Fruit fly (Drosophila melanogaster) whole organism, embryonic: ENCODE data around the gene cerv.

Source experiments
- Atf-2 ChIP-seq: fragments of 200-800 bp; sonication (Bioruptor generic); optimal IDR thresholded peaks from 2 replicates; lab custom pipeline; 2016; ENCODE audit warnings: missing biosample characterization, missing genetic modification characterization
- BEAF-32 ChIP-seq: fragments of 200-800 bp; sonication (Bioruptor generic); optimal IDR thresholded peaks from 3 replicates; lab custom pipeline; 2017; ENCODE audit warnings: missing biosample characterization, missing genetic modification characterization, mild to moderate bottlenecking, moderate library complexity, missing genetic modification reagents
- Bgb ChIP-seq: fragments of 200-800 bp; sonication (Bioruptor generic); IDR thresholded peaks from 2 replicates; pipeline ENCODE4 v1.3.6; 2022; ENCODE audit warnings: missing biosample characterization, missing genetic modification characterization; ENCODE audit not compliant: partially characterized antibody
- CG10979 ChIP-seq: fragments of 200-800 bp; sonication (Bioruptor generic); optimal IDR thresholded peaks from 2 replicates; lab custom pipeline; 2018; ENCODE audit warnings: missing biosample characterization, mild to moderate bottlenecking, missing genetic modification characterization, moderate library complexity
- CG11398 ChIP-seq: fragments of 200-800 bp; sonication (Bioruptor generic); optimal IDR thresholded peaks from 2 replicates; lab custom pipeline; 2016; ENCODE audit warnings: missing biosample characterization, missing genetic modification characterization
- CG12071 ChIP-seq: fragments of 200-800 bp; sonication (Bioruptor generic); optimal IDR thresholded peaks from 3 replicates; lab custom pipeline; 2018; ENCODE audit warnings: missing biosample characterization, mild to moderate bottlenecking, missing genetic modification characterization
- CG12391 ChIP-seq: fragments of 200-800 bp; sonication (Bioruptor generic); optimal IDR thresholded peaks from 3 replicates; lab custom pipeline; 2018; ENCODE audit warnings: missing biosample characterization, mild to moderate bottlenecking, missing genetic modification characterization, moderate library complexity
- CG12942 ChIP-seq: fragments of 200-800 bp; sonication (Bioruptor generic); optimal IDR thresholded peaks from 3 replicates; lab custom pipeline; 2016; ENCODE audit warnings: missing biosample characterization, missing genetic modification characterization
- CG13775 ChIP-seq: fragments of 200-800 bp; sonication (Bioruptor generic); optimal IDR thresholded peaks from 3 replicates; lab custom pipeline; 2017; ENCODE audit warnings: missing biosample characterization, mild to moderate bottlenecking, missing genetic modification characterization
- CG15269 ChIP-seq: fragments of 200-800 bp; sonication (Bioruptor generic); optimal IDR thresholded peaks from 2 replicates; lab custom pipeline; 2018; ENCODE audit warnings: missing biosample characterization, mild to moderate bottlenecking, missing genetic modification characterization, moderate library complexity
- CG17359 ChIP-seq: fragments of 200-800 bp; sonication (Bioruptor generic); optimal IDR thresholded peaks from 3 replicates; lab custom pipeline; 2018; ENCODE audit warnings: missing biosample characterization, mild to moderate bottlenecking, missing genetic modification characterization, moderate library complexity
- CG18262 ChIP-seq: fragments of 200-800 bp; optimal IDR thresholded peaks from 3 replicates; lab custom pipeline; 2019; ENCODE audit warnings: missing biosample characterization, mild to moderate bottlenecking, missing genetic modification characterization, moderate library complexity
- CG2116 ChIP-seq: fragments of 200-800 bp; sonication (Bioruptor generic); optimal IDR thresholded peaks from 3 replicates; lab custom pipeline; 2018; ENCODE audit warnings: missing biosample characterization, mild to moderate bottlenecking, missing genetic modification characterization
- CG2202 ChIP-seq: fragments of 200-800 bp; sonication (Bioruptor generic); optimal IDR thresholded peaks from 2 replicates; lab custom pipeline; 2018; ENCODE audit warnings: missing biosample characterization, mild to moderate bottlenecking, missing genetic modification characterization
- CG31388 ChIP-seq: fragments of 200-800 bp; sonication (Bioruptor generic); optimal IDR thresholded peaks from 2 replicates; lab custom pipeline; 2016; ENCODE audit warnings: missing biosample characterization, missing genetic modification characterization
- CG33557 ChIP-seq: fragments of 200-800 bp; sonication (Bioruptor generic); optimal IDR thresholded peaks from 2 replicates; lab custom pipeline; 2019; ENCODE audit warnings: missing biosample characterization, mild to moderate bottlenecking, missing genetic modification characterization, moderate library complexity
- CG4328 ChIP-seq: fragments of 200-800 bp; sonication (Bioruptor generic); optimal IDR thresholded peaks from 3 replicates; lab custom pipeline; 2017; ENCODE audit warnings: missing biosample characterization, missing genetic modification reagents, missing genetic modification characterization
- CG4360 ChIP-seq: fragments of 200-800 bp; sonication (Bioruptor generic); IDR thresholded peaks from 2 replicates; pipeline ENCODE4 v1.3.6; 2022; ENCODE audit warnings: missing biosample characterization, missing genetic modification characterization
- CG5245 ChIP-seq: fragments of 200-800 bp; sonication (Bioruptor generic); optimal IDR thresholded peaks from 3 replicates; lab custom pipeline; 2016; ENCODE audit warnings: missing biosample characterization, missing genetic modification characterization
- CG7987 ChIP-seq: fragments of 200-800 bp; sonication (Bioruptor generic); optimal IDR thresholded peaks from 2 replicates; lab custom pipeline; 2018; ENCODE audit warnings: missing biosample characterization, mild to moderate bottlenecking, missing genetic modification characterization, moderate library complexity
- CHES-1-like ChIP-seq: fragments of 200-800 bp; sonication (Bioruptor generic); optimal IDR thresholded peaks from 2 replicates; lab custom pipeline; 2016; ENCODE audit warnings: missing biosample characterization, missing genetic modification characterization
- Dfd ChIP-seq, 2 experiments: fragments of >200 bp; optimal IDR thresholded peaks; 2 replicates each; lab custom pipeline; 2017; ENCODE audit warnings: missing biosample characterization in 2 of 2, missing genetic modification characterization in 2 of 2
- Doc3 ChIP-seq: fragments of 200-800 bp; sonication (Bioruptor generic); IDR thresholded peaks from 3 replicates; pipeline ENCODE4 v1.3.6; 2022; ENCODE audit warnings: missing biosample characterization, missing genetic modification characterization; ENCODE audit not compliant: partially characterized antibody
- Dref ChIP-seq: fragments of 200-800 bp; sonication (Bioruptor generic); IDR thresholded peaks from 2 replicates; pipeline ENCODE4 v1.3.6; 2022; ENCODE audit warnings: missing biosample characterization, missing genetic modification characterization
- Fer2 ChIP-seq: fragments of 200-800 bp; sonication (Bioruptor generic); optimal IDR thresholded peaks from 2 replicates; lab custom pipeline; 2018; ENCODE audit warnings: missing biosample characterization, mild to moderate bottlenecking, missing genetic modification characterization, moderate library complexity
- Hmx ChIP-seq: fragments of 200-800 bp; sonication (Bioruptor generic); optimal IDR thresholded peaks from 2 replicates; lab custom pipeline; 2016; ENCODE audit warnings: missing biosample characterization, missing genetic modification characterization
- Hr39 ChIP-seq: fragments of >200 bp; optimal IDR thresholded peaks from 2 replicates; lab custom pipeline; 2017
- Mad ChIP-seq: fragments of 200-800 bp; sonication (Bioruptor generic); optimal IDR thresholded peaks from 2 replicates; lab custom pipeline; 2016; ENCODE audit warnings: missing biosample characterization, missing genetic modification characterization
- Stat92E ChIP-seq, 3 experiments: fragments of >200 bp in 2 of 3; fragments of 200-800 bp in 1 of 3; sonication (Bioruptor generic) in 1 of 3; optimal IDR thresholded peaks; 2 replicates each; lab custom pipeline; 2017 to 2019; ENCODE audit warnings: missing biosample characterization in 3 of 3, missing genetic modification characterization in 3 of 3, mild to moderate bottlenecking in 1 of 3, moderate library complexity in 1 of 3
- abd-A ChIP-seq: fragments of 200-800 bp; sonication (Bioruptor generic); optimal IDR thresholded peaks from 3 replicates; lab custom pipeline; 2019; ENCODE audit warnings: missing biosample characterization, mild to moderate bottlenecking, missing genetic modification characterization, moderate library complexity
- bab2 ChIP-seq: fragments of 200-800 bp; sonication (Bioruptor generic); optimal IDR thresholded peaks from 2 replicates; lab custom pipeline; 2016; ENCODE audit warnings: missing biosample characterization, missing genetic modification characterization
- bsh ChIP-seq, 2 experiments: fragments of 200-800 bp; sonication (Bioruptor generic); optimal IDR thresholded peaks; 2 replicates each; lab custom pipeline; 2017 to 2018; ENCODE audit warnings: mild to moderate bottlenecking in 2 of 2, missing biosample characterization in 2 of 2, missing genetic modification characterization in 2 of 2, moderate library complexity in 1 of 2
- cg ChIP-seq: fragments of 200-800 bp; sonication (Bioruptor generic); optimal IDR thresholded peaks from 3 replicates; lab custom pipeline; 2019; ENCODE audit warnings: missing biosample characterization, mild to moderate bottlenecking, missing genetic modification characterization, moderate library complexity
- crp ChIP-seq, 2 experiments: fragments of 200-800 bp; sonication (Bioruptor generic); optimal IDR thresholded peaks; 2 replicates in 1 of 2; 3 replicates in 1 of 2; lab custom pipeline; 2017; ENCODE audit warnings: missing biosample characterization in 2 of 2, missing genetic modification characterization in 2 of 2, mild to moderate bottlenecking in 1 of 2, moderate library complexity in 1 of 2
- dpn ChIP-seq, 2 experiments: fragments of 200-800 bp; sonication (Bioruptor generic); optimal IDR thresholded peaks; 3 replicates each; lab custom pipeline; 2016; ENCODE audit warnings: missing biosample characterization in 2 of 2, missing genetic modification characterization in 2 of 2
- fru ChIP-seq: fragments of >200 bp; optimal IDR thresholded peaks from 2 replicates; lab custom pipeline; 2017
- inv ChIP-seq: fragments of 200-800 bp; sonication (Bioruptor generic); IDR thresholded peaks from 2 replicates; pipeline ENCODE4 v1.3.6; 2022; ENCODE audit warnings: missing biosample characterization, missing genetic modification characterization; ENCODE audit not compliant: partially characterized antibody
- luna ChIP-seq: fragments of 200-800 bp; sonication (Bioruptor generic); optimal IDR thresholded peaks from 2 replicates; lab custom pipeline; 2016; ENCODE audit warnings: missing biosample characterization, missing genetic modification characterization
- maf-S ChIP-seq: fragments of 200-800 bp; sonication (Bioruptor generic); optimal IDR thresholded peaks from 2 replicates; lab custom pipeline; 2016; ENCODE audit warnings: missing biosample characterization, missing genetic modification characterization
- mld ChIP-seq: fragments of 200-800 bp; sonication (Bioruptor generic); IDR thresholded peaks from 3 replicates; pipeline ENCODE4 v1.3.6; 2022; ENCODE audit warnings: missing biosample characterization, missing genetic modification characterization; ENCODE audit not compliant: partially characterized antibody
- nerfin-2 ChIP-seq: fragments of 200-800 bp; sonication (Bioruptor generic); IDR thresholded peaks from 2 replicates; pipeline ENCODE4 v1.3.6; 2022; ENCODE audit warnings: missing biosample characterization, missing genetic modification characterization; ENCODE audit not compliant: partially characterized antibody
- odd ChIP-seq: fragments of 200-800 bp; sonication (Bioruptor generic); optimal IDR thresholded peaks from 2 replicates; lab custom pipeline; 2017; ENCODE audit warnings: missing biosample characterization, mild to moderate bottlenecking, missing genetic modification characterization
- onecut ChIP-seq: fragments of 200-800 bp; sonication (Bioruptor generic); IDR thresholded peaks from 2 replicates; pipeline ENCODE4 v1.3.6; 2022; ENCODE audit warnings: missing biosample characterization, missing genetic modification characterization
- prd ChIP-seq, 3 experiments: fragments of >200 bp in 2 of 3; fragments of 200-800 bp in 1 of 3; sonication (Bioruptor generic) in 1 of 3; optimal IDR thresholded peaks in 2 of 3; IDR thresholded peaks in 1 of 3; 2 replicates in 2 of 3; 3 replicates in 1 of 3; pipeline versions ENCODE4 v1.3.6 to Lab custom; 2017 to 2022; ENCODE audit warnings: missing biosample characterization in 1 of 3, missing genetic modification characterization in 1 of 3
- ranshi ChIP-seq: fragments of 200-800 bp; sonication (Bioruptor generic); IDR thresholded peaks from 2 replicates; pipeline ENCODE4 v1.3.6; 2022; ENCODE audit warnings: missing biosample characterization, missing genetic modification characterization
- sd ChIP-seq: fragments of 200-800 bp; sonication (Bioruptor generic); optimal IDR thresholded peaks from 3 replicates; lab custom pipeline; 2018; ENCODE audit warnings: missing biosample characterization, mild to moderate bottlenecking, missing genetic modification characterization, moderate library complexity
- trh ChIP-seq: fragments of 200-800 bp; sonication (Bioruptor generic); optimal IDR thresholded peaks from 2 replicates; lab custom pipeline; 2016; ENCODE audit warnings: missing biosample characterization, missing genetic modification characterization
- twi ChIP-seq: fragments of 200-800 bp; optimal IDR thresholded peaks from 2 replicates; lab custom pipeline; 2019; ENCODE audit warnings: missing biosample characterization, mild to moderate bottlenecking, missing genetic modification characterization, moderate library complexity

cerv gene

DNA sequence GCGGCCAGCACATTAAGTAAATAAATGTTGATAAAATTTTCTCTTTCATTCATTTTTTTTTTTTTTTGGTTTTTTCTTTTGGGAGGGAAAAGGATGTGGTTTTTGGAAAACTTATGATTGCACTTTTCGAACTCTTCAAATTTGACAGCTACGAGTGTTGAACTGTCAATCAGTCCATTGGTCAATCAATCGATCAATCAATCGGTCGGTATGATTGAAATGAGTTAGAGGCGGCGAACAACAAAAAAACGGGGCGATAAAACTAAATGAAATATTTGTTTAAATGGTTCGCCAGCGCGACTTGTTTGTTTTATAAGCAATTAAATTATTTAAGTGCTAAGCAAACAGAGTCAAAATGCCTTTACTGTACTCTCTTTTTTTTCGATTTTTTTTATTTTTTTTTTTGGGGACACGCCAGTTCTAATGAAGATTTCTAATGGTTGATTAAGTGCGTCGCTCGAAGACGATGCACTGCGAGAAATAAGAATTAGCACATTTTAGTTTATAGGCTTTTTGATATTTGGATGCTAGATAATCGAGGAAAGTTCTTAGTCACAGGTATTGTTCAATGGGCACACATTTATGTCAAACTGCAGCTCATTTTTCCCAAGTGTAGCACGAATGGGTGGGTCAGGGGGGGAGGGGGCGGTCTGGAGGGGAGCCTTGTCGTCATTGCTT is 41.1 kb upstream of the cerv start (continued):
- peak; percentile 82 for TF ChIP-seq CG18262 (tag; lab: Kevin White, UChicago)
- peak; percentile 63 for TF ChIP-seq Mad
- TF ChIP-seq odd (GFP tag; lab: Kevin White, UChicago) = peak; percentile 56
- TF ChIP-seq inv (GFP tag; lab: Robert Waterston, UW) = no peak
- TF ChIP-seq Atf-2 (GFP tag; lab: Kevin White, UChicago) = peak; percentile 65
- TF ChIP-seq nerfin-2 = no peak
- peak; percentile 31 for TF ChIP-seq sd (tag; lab: Kevin White, UChicago)
- no peak for TF ChIP-seq CG7987
- TF ChIP-seq Hr39 (lab: Kevin White, UChicago) = no peak
- TF ChIP-seq Bgb (GFP tag; lab: Robert Waterston, UW) = no peak
- TF ChIP-seq CG33557 = peak; percentile 57
- peak; percentile 56 for TF ChIP-seq trh (GFP tag; lab: Kevin White, UChicago)
- TF ChIP-seq CG12391 (tag; lab: Kevin White, UChicago) = peak; percentile 79
- TF ChIP-seq onecut = peak; percentile 76
- no peak for TF ChIP-seq Dfd (GFP tag; optimal IDR thresholded peaks at IDR 0.05; lab: Kevin White, UChicago)
- TF ChIP-seq fru (lab: Kevin White, UChicago) = no peak
- TF ChIP-seq Fer2 = peak; percentile 17
- peak; percentile 62 for TF ChIP-seq CG11398 (GFP tag; lab: Kevin White, UChicago)
- TF ChIP-seq Stat92E (GFP tag; optimal IDR thresholded peaks at IDR 0.05; lab: Kevin White, UChicago) = peak in 1 of 3 experiments; percentile 4
- TF ChIP-seq CG2116 = peak; percentile 15
- no peak for TF ChIP-seq Dref (GFP tag; lab: Robert Waterston, UW)
- TF ChIP-seq CG12071 (GFP tag; lab: Kevin White, UChicago) = peak; percentile 73
- TF ChIP-seq CG4360 (GFP tag; lab: Robert Waterston, UW) = 0 out of 2 replicates have a peak, but pooled peaks have one; percentile 15
- peak; percentile 73 for TF ChIP-seq maf-S (GFP tag; lab: Kevin White, UChicago)
- TF ChIP-seq CG4328 = peak; percentile 47
- no peak for TF ChIP-seq mld (GFP tag; lab: Robert Waterston, UW)
- TF ChIP-seq ranshi (GFP tag; lab: Robert Waterston, UW) = peak; percentile 76
- TF ChIP-seq bab2 (GFP tag; lab: Kevin White, UChicago) = peak; percentile 73
- no peak for TF ChIP-seq Hmx (GFP tag; lab: Kevin White, UChicago)
- peak; percentile 81 for TF ChIP-seq CG15269 (tag; lab: Kevin White, UChicago)
- peak; percentile 62 for TF ChIP-seq CG31388
- TF ChIP-seq CG12942 (GFP tag; lab: Kevin White, UChicago) = peak; percentile 81
- TF ChIP-seq CG10979 (tag; lab: Kevin White, UChicago) = peak; percentile 82
- peak; percentile 54 for TF ChIP-seq CG2202 (tag; lab: Kevin White, UChicago)
- TF ChIP-seq bsh (GFP tag; optimal IDR thresholded peaks at IDR 0.05; lab: Kevin White, UChicago) = peak in 1 of 2 experiments; percentile 91
- no peak for TF ChIP-seq luna (GFP tag; lab: Kevin White, UChicago)
- TF ChIP-seq CHES-1-like (GFP tag; lab: Kevin White, UChicago) = no peak
- TF ChIP-seq BEAF-32 (GFP tag; lab: Kevin White, UChicago) = no peak
- no peak for TF ChIP-seq prd (optimal IDR thresholded peaks at IDR 0.05; lab: Kevin White, UChicago)
- TF ChIP-seq prd (GFP tag; IDR thresholded peaks at IDR 0.05; lab: Robert Waterston, UW) = peak; percentile 83
- TF ChIP-seq crp (GFP tag; optimal IDR thresholded peaks at IDR 0.05; lab: Kevin White, UChicago) = peak in 1 of 2 experiments; percentile 25
- TF ChIP-seq abd-A (tag; lab: Kevin White, UChicago) = peak; percentile 0
- TF ChIP-seq CG17359 = peak; percentile 87
- peak; percentile 64 to 87 for TF ChIP-seq dpn (GFP tag; optimal IDR thresholded peaks at IDR 0.05; lab: Kevin White, UChicago)
- TF ChIP-seq twi (tag; lab: Kevin White, UChicago) = peak; percentile 75
- peak; percentile 70 for TF ChIP-seq CG13775
- no peak for TF ChIP-seq Doc3
- TF ChIP-seq CG5245 = peak; percentile 90
- TF ChIP-seq cg = no peak
